Worm (Caenorhabditis elegans): Measurements from ENCODE around the gene clec-187.

ce11 chrIV:12906529-12906928 is 35.2 kb upstream of the clec-187 start, which contains the start of gene K08D8.3:
- TF ChIP-seq ZK546.5 (tag; optimal IDR thresholded peaks at IDR 0.05) (no peak), lin-11 (tag; optimal IDR thresholded peaks at IDR 0.05) (no peak), dmd-4 (tag; optimal IDR thresholded peaks at IDR 0.05) (no peak)
